Worm (Caenorhabditis elegans): ENCODE results near the gene F40G12.11.

ce11 chrV:14320246-14320645, 34.3 kb downstream of the F40G12.11 start, which contains the start of gene F47B8.14:
- no peak for TF ChIP-seq ama-1 (optimal IDR thresholded peaks at IDR 0.05)
- TF ChIP-seq tbx-11 (GFP tag; IDR thresholded peaks at IDR 0.05): no peak
- TF ChIP-seq ets-7 (tag; optimal IDR thresholded peaks at IDR 0.05): no peak
- TF ChIP-seq F13C5.2 (tag; optimal IDR thresholded peaks at IDR 0.05): no peak
- TF ChIP-seq sea-1 (GFP tag; conservative IDR thresholded peaks at IDR 0.05): no peak
- TF ChIP-seq B0310.2 (tag; optimal IDR thresholded peaks at IDR 0.05): no peak
- TF ChIP-seq hnd-1 (tag; optimal IDR thresholded peaks at IDR 0.05): no peak
- no peak for TF ChIP-seq pes-1 (GFP tag; IDR thresholded peaks at IDR 0.05)
- no peak for TF ChIP-seq ceh-36 (tag; optimal IDR thresholded peaks at IDR 0.05)
- no peak for TF ChIP-seq hmbx-1 (tag; optimal IDR thresholded peaks at IDR 0.05)
- TF ChIP-seq flt-1 (GFP tag; IDR thresholded peaks at IDR 0.05): no peak
- TF ChIP-seq ceh-13 (GFP tag; optimal IDR thresholded peaks at IDR 0.05): no peak

All from whole organism, early embryonic.